Fruit fly (Drosophila melanogaster) whole organism, wandering third instar larva: ENCODE data around the gene CG46397.

ENCODE experiments used
- Abd-B ChIP-seq: fragments of >200 bp; optimal IDR thresholded peaks from 2 replicates; lab custom pipeline; 2017; ENCODE audit warnings: missing biosample characterization, missing genetic modification characterization
- Dif ChIP-seq: fragments of 200-275, 200-300 bp; sonication (Bioruptor generic); optimal IDR thresholded peaks from 2 replicates; lab custom pipeline; 2018; ENCODE audit warnings: missing biosample characterization, missing genetic modification characterization; ENCODE audit not compliant: partially characterized antibody
- N ChIP-seq: fragments of >200 bp; optimal IDR thresholded peaks from 2 replicates; lab custom pipeline; 2018; ENCODE audit warnings: missing biosample characterization, missing external identifiers, missing genetic modification characterization
- Vsx2 ChIP-seq: fragments of 200-300, 225-300 bp; sonication (Bioruptor generic); optimal IDR thresholded peaks from 2 replicates; lab custom pipeline; 2018; ENCODE audit warnings: missing biosample characterization, missing genetic modification characterization; ENCODE audit not compliant: partially characterized antibody
- br ChIP-seq: fragments of 200-800 bp; sonication (Bioruptor generic); optimal IDR thresholded peaks from 2 replicates; lab custom pipeline; 2016; ENCODE audit warnings: missing biosample characterization, missing genetic modification characterization
- h ChIP-seq: fragments of 200-800 bp; sonication (Bioruptor generic); optimal IDR thresholded peaks from 3 replicates; lab custom pipeline; 2016; ENCODE audit warnings: missing biosample characterization, mild to moderate bottlenecking, missing genetic modification characterization
- pan ChIP-seq: fragments of >200 bp; optimal IDR thresholded peaks from 2 replicates; lab custom pipeline; 2017
- usp ChIP-seq: fragments of >200 bp; optimal IDR thresholded peaks from 2 replicates; lab custom pipeline; 2017; ENCODE audit warnings: missing biosample characterization, missing genetic modification characterization

- TF ChIP-seq Abd-B (GFP tag; lab: Kevin White, UChicago) = no peak
- no peak for TF ChIP-seq usp (GFP tag; lab: Kevin White, UChicago)
- no peak for TF ChIP-seq br (GFP tag; lab: Kevin White, UChicago)
- TF ChIP-seq h (GFP tag; lab: Kevin White, UChicago) = no peak
- TF ChIP-seq N (GFP tag; lab: Kevin White, UChicago) = no peak
- TF ChIP-seq Vsx2 (GFP tag; lab: Kevin White, UChicago) = no peak
- no peak for TF ChIP-seq Dif
- no peak for TF ChIP-seq pan
These were observed 27.4 kb upstream of the CG46397 start for dm6 chr2L:8919638-8920037.
